Fruit fly (Drosophila melanogaster) whole organism, prepupa: ENCODE results near the gene CG12795.

Experiments used
- CG10669 ChIP-seq: fragments of 200-800 bp; sonication (Bioruptor generic); optimal IDR thresholded peaks from 3 replicates; lab custom pipeline; 2018; ENCODE audit warnings: missing biosample characterization, mild to moderate bottlenecking, missing genetic modification characterization, moderate library complexity
- CG11294 ChIP-seq: fragments of 200-800 bp; sonication (Bioruptor generic); IDR thresholded peaks from 2 replicates; pipeline ENCODE4 v1.3.6; 2022; ENCODE audit warnings: missing biosample characterization, missing genetic modification characterization
- CG11762 ChIP-seq: fragments of 200-800 bp; sonication (Bioruptor generic); optimal IDR thresholded peaks from 3 replicates; lab custom pipeline; 2016; ENCODE audit warnings: missing biosample characterization, missing genetic modification characterization; ENCODE audit not compliant: insufficient read depth
- CG11902 ChIP-seq: fragments of 200-800 bp; sonication (Bioruptor generic); optimal IDR thresholded peaks from 3 replicates; lab custom pipeline; 2016; ENCODE audit warnings: missing biosample characterization, missing genetic modification characterization
- CG15336 ChIP-seq: fragments of 200-800 bp; sonication (Bioruptor generic); IDR thresholded peaks from 2 replicates; pipeline ENCODE4 v1.3.6; 2022; ENCODE audit warnings: missing biosample characterization, missing genetic modification characterization
- CG1621 ChIP-seq: fragments of 200-800 bp; sonication (Bioruptor generic); optimal IDR thresholded peaks from 3 replicates; lab custom pipeline; 2018; ENCODE audit warnings: missing biosample characterization, mild to moderate bottlenecking, missing genetic modification characterization
- CG3032 ChIP-seq: fragments of 200-800 bp; optimal IDR thresholded peaks from 2 replicates; lab custom pipeline; 2019; ENCODE audit warnings: missing biosample characterization, mild to moderate bottlenecking, missing genetic modification characterization, moderate library complexity
- CG31627 ChIP-seq: fragments of 200-800 bp; sonication (Bioruptor generic); optimal IDR thresholded peaks from 3 replicates; lab custom pipeline; 2016; ENCODE audit warnings: missing biosample characterization, missing genetic modification characterization
- CG34406 ChIP-seq: fragments of 200-800 bp; sonication (Bioruptor generic); optimal IDR thresholded peaks from 3 replicates; lab custom pipeline; 2016; ENCODE audit warnings: missing biosample characterization, missing genetic modification characterization
- CG3919 ChIP-seq: fragments of 200-800 bp; sonication (Bioruptor generic); optimal IDR thresholded peaks from 3 replicates; lab custom pipeline; 2016; ENCODE audit warnings: missing biosample characterization, missing genetic modification characterization
- CG6163 ChIP-seq: fragments of 200-800 bp; sonication (Bioruptor generic); IDR thresholded peaks from 3 replicates; pipeline ENCODE4 v1.3.6; 2022; ENCODE audit warnings: missing biosample characterization, missing genetic modification characterization
- CG6276 ChIP-seq: fragments of 200-800 bp; sonication (Bioruptor generic); optimal IDR thresholded peaks from 2 replicates; lab custom pipeline; 2017; ENCODE audit warnings: missing biosample characterization, mild to moderate bottlenecking, missing genetic modification characterization
- CG6792 ChIP-seq: fragments of 200-800 bp; sonication (Bioruptor generic); optimal IDR thresholded peaks from 3 replicates; lab custom pipeline; 2016; ENCODE audit warnings: missing biosample characterization, missing genetic modification characterization
- CG6808 ChIP-seq: fragments of 200-800 bp; sonication (Bioruptor generic); optimal IDR thresholded peaks from 3 replicates; lab custom pipeline; 2017; ENCODE audit warnings: missing biosample characterization, missing genetic modification characterization, mild to moderate bottlenecking, moderate library complexity, missing genetic modification reagents
- CG7368 ChIP-seq: fragments of 200-800 bp; sonication (Bioruptor generic); optimal IDR thresholded peaks from 3 replicates; lab custom pipeline; 2016; ENCODE audit warnings: missing biosample characterization, missing genetic modification characterization
- CG8319 ChIP-seq: fragments of 200-800 bp; sonication (Bioruptor generic); optimal IDR thresholded peaks from 3 replicates; lab custom pipeline; 2016; ENCODE audit warnings: missing biosample characterization, missing genetic modification characterization
- CG8632 ChIP-seq: fragments of 200-800 bp; sonication (Bioruptor generic); optimal IDR thresholded peaks from 3 replicates; lab custom pipeline; 2016; ENCODE audit warnings: missing biosample characterization, missing genetic modification characterization
- CG9139 ChIP-seq: fragments of 200-800 bp; sonication (Bioruptor generic); optimal IDR thresholded peaks from 3 replicates; lab custom pipeline; 2017; ENCODE audit warnings: missing biosample characterization, mild to moderate bottlenecking, missing genetic modification characterization
- Eip78C ChIP-seq: fragments of 200-800 bp; sonication (Bioruptor generic); peaks from one replicate; lab custom pipeline; 2016; ENCODE audit warnings: missing biosample characterization, missing genetic modification characterization
- Ets21C ChIP-seq: fragments of 200-800 bp; sonication (Bioruptor generic); optimal IDR thresholded peaks from 3 replicates; lab custom pipeline; 2016; ENCODE audit warnings: missing biosample characterization, missing genetic modification characterization
- Gug ChIP-seq: fragments of 200-800 bp; sonication (Bioruptor generic); IDR thresholded peaks from 2 replicates; pipeline ENCODE4 v1.3.6; 2022; ENCODE audit warnings: missing biosample characterization, missing genetic modification characterization
- Hr39 ChIP-seq: fragments of 200-800 bp; sonication (Bioruptor generic); optimal IDR thresholded peaks from 2 replicates; lab custom pipeline; 2016; ENCODE audit warnings: missing biosample characterization, missing genetic modification characterization
- Lpt ChIP-seq: fragments of 200-800 bp; sonication (Bioruptor generic); optimal IDR thresholded peaks from 3 replicates; lab custom pipeline; 2016; ENCODE audit warnings: missing biosample characterization, missing genetic modification characterization
- OdsH ChIP-seq: fragments of 200-800 bp; sonication (Bioruptor generic); optimal IDR thresholded peaks from 3 replicates; lab custom pipeline; 2016; ENCODE audit warnings: missing biosample characterization, missing genetic modification characterization
- Sox102F ChIP-seq: fragments of 200-800 bp; sonication (Bioruptor generic); optimal IDR thresholded peaks from 2 replicates; lab custom pipeline; 2016; ENCODE audit warnings: missing biosample characterization, mild to moderate bottlenecking, missing genetic modification characterization
- Sox14 ChIP-seq: fragments of 200-800 bp; sonication (Bioruptor generic); optimal IDR thresholded peaks from 3 replicates; lab custom pipeline; 2016; ENCODE audit warnings: missing biosample characterization, missing genetic modification characterization
- achi ChIP-seq: fragments of 200-800 bp; sonication (Bioruptor generic); optimal IDR thresholded peaks from 3 replicates; lab custom pipeline; 2016; ENCODE audit warnings: missing biosample characterization, missing genetic modification characterization
- acj6 ChIP-seq: fragments of 200-800 bp; sonication (Bioruptor generic); optimal IDR thresholded peaks from 3 replicates; lab custom pipeline; 2016; ENCODE audit warnings: missing biosample characterization, missing genetic modification characterization
- cyc ChIP-seq: fragments of 200-800 bp; sonication (Bioruptor generic); optimal IDR thresholded peaks from 3 replicates; lab custom pipeline; 2016; ENCODE audit warnings: missing biosample characterization, missing genetic modification characterization
- dsx ChIP-seq: fragments of 200-800 bp; optimal IDR thresholded peaks from 3 replicates; lab custom pipeline; 2019; ENCODE audit warnings: missing biosample characterization, mild to moderate bottlenecking, missing genetic modification characterization, moderate library complexity; ENCODE audit not compliant: poor library complexity, severe bottlenecking
- eg ChIP-seq: fragments of 200-800 bp; sonication (Bioruptor generic); IDR thresholded peaks from 3 replicates; pipeline ENCODE4 v1.3.6; 2022; ENCODE audit warnings: missing biosample characterization, missing genetic modification characterization
- esn ChIP-seq: fragments of 200-800 bp; sonication (Bioruptor generic); optimal IDR thresholded peaks from 2 replicates; lab custom pipeline; 2016; ENCODE audit warnings: missing biosample characterization, mild to moderate bottlenecking, missing genetic modification characterization, moderate library complexity
- fd59A ChIP-seq: fragments of 200-800 bp; sonication (Bioruptor generic); optimal IDR thresholded peaks from 2 replicates; lab custom pipeline; 2017; ENCODE audit warnings: missing biosample characterization, mild to moderate bottlenecking, missing genetic modification characterization, missing genetic modification reagents
- fd85E ChIP-seq: fragments of 200-800 bp; sonication (Bioruptor generic); optimal IDR thresholded peaks from 3 replicates; lab custom pipeline; 2016; ENCODE audit warnings: missing biosample characterization, missing genetic modification characterization
- fkh ChIP-seq: fragments of 200-800 bp; sonication (Bioruptor generic); optimal IDR thresholded peaks from 3 replicates; lab custom pipeline; 2017; ENCODE audit warnings: missing biosample characterization, mild to moderate bottlenecking, missing genetic modification characterization, moderate library complexity
- lz ChIP-seq: fragments of 200-800 bp; sonication (Bioruptor generic); optimal IDR thresholded peaks from 3 replicates; lab custom pipeline; 2016; ENCODE audit warnings: missing biosample characterization, missing genetic modification characterization
- net ChIP-seq: fragments of 200-800 bp; sonication (Bioruptor generic); optimal IDR thresholded peaks from 3 replicates; lab custom pipeline; 2016; ENCODE audit warnings: missing biosample characterization, missing genetic modification characterization
- pdm3 ChIP-seq: fragments of 200-800 bp; sonication (Bioruptor generic); optimal IDR thresholded peaks from 3 replicates; lab custom pipeline; 2016; ENCODE audit warnings: missing biosample characterization, missing genetic modification characterization
- ss ChIP-seq, 2 experiments: fragments of 200-800 bp; sonication (Bioruptor generic); optimal IDR thresholded peaks; 2 replicates in 1 of 2; 3 replicates in 1 of 2; lab custom pipeline; 2017 to 2018; ENCODE audit warnings: mild to moderate bottlenecking in 2 of 2, missing biosample characterization in 2 of 2, missing genetic modification characterization in 2 of 2, moderate library complexity in 1 of 2
- svp ChIP-seq: fragments of 200-800 bp; sonication (Bioruptor generic); peaks from one replicate; lab custom pipeline; 2016; ENCODE audit warnings: missing biosample characterization, missing genetic modification characterization
- topi ChIP-seq: fragments of 200-800 bp; sonication (Bioruptor generic); optimal IDR thresholded peaks from 3 replicates; lab custom pipeline; 2016; ENCODE audit warnings: missing biosample characterization, missing genetic modification characterization
- vri ChIP-seq: fragments of 200-800 bp; sonication (Bioruptor generic); optimal IDR thresholded peaks from 3 replicates; lab custom pipeline; 2016; ENCODE audit warnings: missing biosample characterization, mild to moderate bottlenecking, missing genetic modification characterization

CG12795 gene

DNA sequence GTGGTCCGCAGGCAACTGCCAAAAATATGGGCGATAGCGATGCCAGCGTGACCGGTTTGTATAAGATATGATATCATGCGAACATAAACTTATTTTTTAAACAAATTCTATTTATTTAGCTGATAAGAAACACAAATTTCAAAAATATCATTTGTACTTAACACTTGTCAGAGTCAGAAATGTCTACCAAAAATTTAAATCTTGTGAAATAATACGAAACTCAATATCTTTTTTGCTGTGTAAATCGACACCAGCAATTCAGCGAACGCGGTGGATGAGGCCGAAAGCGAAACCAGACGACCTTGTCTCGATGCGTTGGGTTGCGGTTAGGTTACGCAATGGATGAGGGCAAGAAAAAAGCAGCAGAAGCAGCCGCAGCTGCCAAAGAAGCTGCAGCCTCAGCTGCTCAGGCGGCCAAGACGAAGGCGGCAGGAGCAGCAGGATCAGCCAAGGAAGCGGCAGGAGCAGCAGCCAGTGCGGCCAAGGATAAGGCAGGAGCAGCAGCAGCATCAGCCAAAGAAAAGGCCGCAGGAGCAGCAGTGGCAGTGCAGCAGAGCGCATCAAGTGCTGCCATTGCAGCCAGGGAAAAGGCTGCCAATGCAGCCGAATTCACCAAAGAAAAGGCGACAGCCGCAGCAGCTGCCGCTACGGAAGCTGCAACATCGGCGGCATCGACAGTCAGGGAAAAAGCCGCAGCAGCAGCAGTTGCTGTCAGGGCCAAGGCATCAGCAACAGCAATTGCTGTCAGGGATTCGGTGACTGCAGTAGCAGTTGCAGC lies 35.5 kb upstream of the CG12795 start, which contains the start of gene CG31952 (continued):
- TF ChIP-seq CG10669 (GFP tag; lab: Kevin White, UChicago) (peak; percentile 21), esn (GFP tag; lab: Kevin White, UChicago) (no peak), svp (GFP tag; lab: Kevin White, UChicago) (peak; percentile 49), Lpt (GFP tag; lab: Kevin White, UChicago) (no peak), ss (GFP tag; optimal IDR thresholded peaks at IDR 0.05; lab: Kevin White, UChicago) (peak in 1 of 2 experiments; percentile 37), CG9139 (GFP tag; lab: Kevin White, UChicago) (no peak), CG31627 (GFP tag; lab: Kevin White, UChicago) (no peak), fkh (GFP tag; lab: Kevin White, UChicago) (no peak), OdsH (GFP tag; lab: Kevin White, UChicago) (peak; percentile 13), acj6 (GFP tag; lab: Kevin White, UChicago) (peak; percentile 47), lz (no peak), CG6792 (peak; percentile 5), Ets21C (GFP tag; lab: Kevin White, UChicago) (no peak), Eip78C (GFP tag; lab: Kevin White, UChicago) (peak; percentile 91), vri (GFP tag; lab: Kevin White, UChicago) (no peak), Sox102F (no peak), CG3032 (tag; lab: Kevin White, UChicago) (no peak), CG8632 (peak; percentile 38), fd59A (GFP tag; lab: Kevin White, UChicago) (no peak), fd85E (GFP tag; lab: Kevin White, UChicago) (no peak), CG11762 (no peak), CG8319 (no peak), CG34406 (GFP tag; lab: Kevin White, UChicago) (peak; percentile 23), net (GFP tag; lab: Kevin White, UChicago) (peak; percentile 51), dsx (GFP tag; lab: Kevin White, UChicago) (no peak), CG11294 (GFP tag; lab: Robert Waterston, UW) (no peak), CG11902 (GFP tag; lab: Kevin White, UChicago) (peak; percentile 30), CG1621 (no peak), Gug (GFP tag; lab: Robert Waterston, UW) (no peak), achi (GFP tag; lab: Kevin White, UChicago) (peak; percentile 39), eg (0 out of 3 replicates have a peak, but pooled peaks have one; percentile 23), CG7368 (GFP tag; lab: Kevin White, UChicago) (peak; percentile 46), CG6808 (GFP tag; lab: Kevin White, UChicago) (peak; percentile 91), Hr39 (GFP tag; lab: Kevin White, UChicago) (no peak)

- TF ChIP-seq svp (GFP tag; lab: Kevin White, UChicago): peak; percentile 4
- TF ChIP-seq Gug (GFP tag; lab: Robert Waterston, UW): no peak
These were observed 34.7 kb upstream of the CG12795 start for dm6 chr2L:3417613-3418012.

DNA sequence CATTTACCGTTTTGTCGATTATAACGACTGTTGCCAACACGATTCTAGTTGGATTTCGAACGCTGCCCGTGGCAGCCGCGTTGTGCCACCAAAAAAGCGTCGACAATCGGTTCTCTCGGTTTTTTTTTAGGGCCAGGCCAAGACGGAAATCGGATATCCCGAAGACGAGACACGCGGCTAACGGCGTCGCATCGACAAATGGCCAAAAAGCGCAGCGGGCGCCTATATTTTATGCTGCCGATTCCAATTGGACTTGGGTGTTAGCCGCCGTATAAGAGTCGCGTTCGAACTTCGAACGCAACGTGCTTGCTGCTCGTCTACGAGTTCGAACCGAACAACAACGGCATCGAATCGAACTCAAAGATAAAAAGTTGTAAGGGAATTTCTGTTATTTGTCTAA lies 29.5 kb upstream of the CG12795 start:
- no peak for TF ChIP-seq CG6808 (GFP tag; lab: Kevin White, UChicago)
- TF ChIP-seq Eip78C (GFP tag; lab: Kevin White, UChicago): peak; percentile 50
- no peak for TF ChIP-seq Sox14 (GFP tag; lab: Kevin White, UChicago)
- no peak for TF ChIP-seq CG1621
- TF ChIP-seq CG15336 (GFP tag; lab: Robert Waterston, UW): 0 out of 2 replicates have a peak, but pooled peaks have one; percentile 9
- no peak for TF ChIP-seq achi (GFP tag; lab: Kevin White, UChicago)
- TF ChIP-seq CG6163 (GFP tag; lab: Robert Waterston, UW): peak; percentile 6; the same call in 1 of the 3 replicates
- peak; percentile 10 for TF ChIP-seq CG3919 (GFP tag; lab: Kevin White, UChicago)
- TF ChIP-seq topi (GFP tag; lab: Kevin White, UChicago): no peak
- TF ChIP-seq fd59A (GFP tag; lab: Kevin White, UChicago): no peak
- peak; percentile 13; the same call in 1 of the 3 replicates for TF ChIP-seq eg
- TF ChIP-seq net (GFP tag; lab: Kevin White, UChicago): no peak
- TF ChIP-seq CG6276 (GFP tag; lab: Kevin White, UChicago): no peak
- no peak for TF ChIP-seq cyc (GFP tag; lab: Kevin White, UChicago)
- TF ChIP-seq pdm3 (GFP tag; lab: Kevin White, UChicago): no peak
